Worm (Caenorhabditis elegans) whole organism, midembryonic: Measurements from ENCODE around the gene C34F11.1.

Experiments used
- T22C8.4 ChIP-seq: fragments of 200-800 bp; sonication (Bioruptor generic); IDR thresholded peaks from 2 replicates; pipeline ENCODE4 v1.3.6; 2022; ENCODE audit warnings: missing genetic modification characterization, missing compliant biosample characterization
- flt-1 ChIP-seq: fragments of 200-800 bp; sonication (Bioruptor generic); IDR thresholded peaks from 2 replicates; pipeline ENCODE4 v1.3.6; 2022; ENCODE audit warnings: missing genetic modification characterization, missing compliant biosample characterization
- med-1 ChIP-seq: sonication (generic microtip); optimal IDR thresholded peaks from 2 replicates; lab custom pipeline; 2017; ENCODE audit warnings: missing genetic modification characterization, mild to moderate bottlenecking, missing compliant biosample characterization, antibody characterized with exemption, missing genetic modification reagents; ENCODE audit not compliant: insufficient read depth
- ref-1 ChIP-seq: fragments of 200-800 bp; sonication (Bioruptor generic); conservative IDR thresholded peaks from 2 replicates; pipeline ENCODE4 v1.3.6; 2022; ENCODE audit warnings: missing genetic modification reagents, missing genetic modification characterization, missing compliant biosample characterization

DNA sequence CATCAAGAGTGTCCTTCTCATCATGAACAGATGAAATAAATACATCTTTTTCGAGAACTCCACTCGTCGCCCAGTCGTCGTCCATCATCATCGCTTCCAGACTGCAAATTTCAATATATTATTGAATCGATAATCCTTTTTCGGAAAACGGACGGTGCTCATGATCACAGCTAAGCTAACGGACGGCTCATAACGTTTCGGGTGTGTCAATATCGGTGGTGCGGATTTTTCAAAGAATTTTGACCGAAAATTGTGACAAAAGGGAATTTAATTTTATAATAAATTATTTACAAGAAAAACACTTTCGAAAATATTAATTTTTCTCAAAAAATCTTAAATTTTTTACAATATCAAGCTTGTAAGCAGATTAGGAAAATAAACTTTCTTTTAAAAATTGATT, 25.3 kb upstream of the C34F11.1 start, which contains the start of gene crh-2:
- TF ChIP-seq ref-1 (GFP tag; lab: Robert Waterston, UW) = no peak
- no peak for TF ChIP-seq flt-1
- no peak for TF ChIP-seq med-1 (GFP tag; lab: Kevin White, UChicago)
- no peak for TF ChIP-seq T22C8.4
